Worm (Caenorhabditis elegans): ENCODE data around the gene F48G7.10.

DNA sequence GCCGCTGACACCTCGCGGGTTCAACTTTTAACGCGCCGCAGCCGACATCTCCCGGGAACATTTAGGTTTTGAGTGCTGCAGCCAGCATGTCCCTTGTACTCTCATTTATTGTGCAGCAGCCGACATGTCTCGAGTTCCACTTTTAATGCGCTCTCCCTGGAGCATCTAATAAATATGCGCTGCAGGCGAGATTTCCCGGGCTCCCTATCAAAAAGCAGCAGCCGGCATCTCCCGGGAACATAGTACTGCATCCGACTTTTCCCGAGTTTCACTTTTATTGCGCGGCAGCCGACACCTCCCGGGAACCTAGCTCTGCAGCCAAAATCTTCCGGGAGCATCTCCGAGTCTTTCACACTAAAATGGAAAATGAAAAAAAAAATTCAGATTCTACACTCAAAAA lies 13.8 kb downstream of the F48G7.10 start:
- TF ChIP-seq alr-1 (tag; optimal IDR thresholded peaks at IDR 0.05; ENCODE audit: borderline replicate concordance) (no peak), ama-1 (optimal IDR thresholded peaks at IDR 0.05) (no peak)
